Fruit fly (Drosophila melanogaster): ENCODE results near the gene CG7560.
A peak's percentile ranks its signal among the peaks of the same experiment; 100 is the strongest.

CG7560 gene

dm6 chr3L:11435376-11435775 lies 10.4 kb downstream of the CG7560 start, which contains the start of gene CG6149:
Gene CG6149 (minus strand): TSS chr3L:11435476.
- TF ChIP-seq fd59A (GFP tag; optimal IDR thresholded peaks at IDR 0.05): no peak
- TF ChIP-seq CG6792 (GFP tag; optimal IDR thresholded peaks at IDR 0.05): no peak
- no peak for TF ChIP-seq Blimp-1 (GFP tag; optimal IDR thresholded peaks at IDR 0.05)
- TF ChIP-seq Hr38 (GFP tag; optimal IDR thresholded peaks at IDR 0.05): no peak
- no peak for TF ChIP-seq svp (GFP tag)
- TF ChIP-seq dsx (GFP tag; optimal IDR thresholded peaks at IDR 0.05; ENCODE audit: poor library complexity, severe bottlenecking): no peak
- no peak for TF ChIP-seq CG6163 (GFP tag; IDR thresholded peaks at IDR 0.05)
- no peak for TF ChIP-seq achi (GFP tag; optimal IDR thresholded peaks at IDR 0.05)
- no peak for TF ChIP-seq fd85E (GFP tag; optimal IDR thresholded peaks at IDR 0.05)
- TF ChIP-seq CG8119 (GFP tag; IDR thresholded peaks at IDR 0.05): no peak
- TF ChIP-seq CG11294 (GFP tag; IDR thresholded peaks at IDR 0.05): no peak
- no peak for TF ChIP-seq CG34406 (GFP tag; optimal IDR thresholded peaks at IDR 0.05)
- no peak for TF ChIP-seq topi (GFP tag; optimal IDR thresholded peaks at IDR 0.05)

- TF ChIP-seq CG11762 (GFP tag; optimal IDR thresholded peaks at IDR 0.05; ENCODE audit: insufficient read depth) (no peak), Smox (GFP tag; optimal IDR thresholded peaks at IDR 0.05) (no peak), ss (GFP tag; optimal IDR thresholded peaks at IDR 0.05) (peak; percentile 27 to 32), CG11294 (GFP tag; IDR thresholded peaks at IDR 0.05) (no peak), esn (GFP tag; optimal IDR thresholded peaks at IDR 0.05) (peak; percentile 19), Eip78C (GFP tag) (peak; percentile 81), CG31627 (GFP tag; optimal IDR thresholded peaks at IDR 0.05) (peak; percentile 2), achi (GFP tag; optimal IDR thresholded peaks at IDR 0.05) (peak; percentile 33), CG4318 (GFP tag; optimal IDR thresholded peaks at IDR 0.05) (no peak), topi (GFP tag; optimal IDR thresholded peaks at IDR 0.05) (peak; percentile 33), CG15336 (GFP tag; IDR thresholded peaks at IDR 0.05) (peak; percentile 44; the same call in 1 of the 2 replicates), CG34406 (GFP tag; optimal IDR thresholded peaks at IDR 0.05) (peak; percentile 21), Lpt (GFP tag; optimal IDR thresholded peaks at IDR 0.05) (no peak), Hr4 (GFP tag; optimal IDR thresholded peaks at IDR 0.05) (peak; percentile 12), CG7368 (GFP tag; optimal IDR thresholded peaks at IDR 0.05) (peak; percentile 2), CG16779 (tag; optimal IDR thresholded peaks at IDR 0.05) (no peak), CG9139 (GFP tag; optimal IDR thresholded peaks at IDR 0.05) (no peak), acj6 (GFP tag; optimal IDR thresholded peaks at IDR 0.05) (peak; percentile 13), eg (GFP tag; IDR thresholded peaks at IDR 0.05) (peak; percentile 57; the same call in 1 of the 3 replicates), CG6854 (GFP tag; optimal IDR thresholded peaks at IDR 0.05) (no peak), CG1621 (tag; optimal IDR thresholded peaks at IDR 0.05) (no peak), dac (GFP tag; optimal IDR thresholded peaks at IDR 0.05) (no peak), Sox15 (GFP tag; optimal IDR thresholded peaks at IDR 0.05) (no peak), spab (GFP tag; optimal IDR thresholded peaks at IDR 0.05) (peak; percentile 17), fd85E (GFP tag; optimal IDR thresholded peaks at IDR 0.05) (no peak), CG10669 (GFP tag; optimal IDR thresholded peaks at IDR 0.05) (peak; percentile 44), Eip75B (GFP tag; optimal IDR thresholded peaks at IDR 0.05) (peak; percentile 45), CG6792 (GFP tag; optimal IDR thresholded peaks at IDR 0.05) (peak; percentile 3), CG32006 (GFP tag; optimal IDR thresholded peaks at IDR 0.05) (peak; percentile 40), CG8632 (GFP tag; optimal IDR thresholded peaks at IDR 0.05) (peak; percentile 7), CG11902 (GFP tag; optimal IDR thresholded peaks at IDR 0.05) (no peak), Blimp-1 (GFP tag; optimal IDR thresholded peaks at IDR 0.05) (no peak), Ets96B (tag; optimal IDR thresholded peaks at IDR 0.05) (peak; percentile 59), cyc (GFP tag; optimal IDR thresholded peaks at IDR 0.05) (peak; percentile 9), CG3919 (GFP tag; optimal IDR thresholded peaks at IDR 0.05) (peak; percentile 45), CG6808 (GFP tag; optimal IDR thresholded peaks at IDR 0.05) (peak; percentile 22), salr (GFP tag; optimal IDR thresholded peaks at IDR 0.05) (no peak), fkh (GFP tag; optimal IDR thresholded peaks at IDR 0.05) (no peak), dsx (GFP tag; optimal IDR thresholded peaks at IDR 0.05; ENCODE audit: poor library complexity, severe bottlenecking) (no peak), CG3032 (tag; optimal IDR thresholded peaks at IDR 0.05) (peak; percentile 42), OdsH (GFP tag; optimal IDR thresholded peaks at IDR 0.05) (no peak), svp (GFP tag) (peak; percentile 68), pdm3 (GFP tag; optimal IDR thresholded peaks at IDR 0.05) (peak; percentile 18), lz (GFP tag; optimal IDR thresholded peaks at IDR 0.05) (no peak), Gug (GFP tag; IDR thresholded peaks at IDR 0.05) (peak; percentile 32; the same call in 1 of the 2 replicates)
These were observed 14.6 kb downstream of the CG7560 start for dm6 chr3L:11439570-11439969.

Data from whole organism, prepupa.